Worm (Caenorhabditis elegans): ENCODE data around the gene R01H10.4.

- TF ChIP-seq pha-4 (tag; optimal IDR thresholded peaks at IDR 0.05) = no peak
- TF ChIP-seq ahr-1 (tag; optimal IDR thresholded peaks at IDR 0.05) = no peak
- TF ChIP-seq pqm-1 (tag; optimal IDR thresholded peaks at IDR 0.05) = no peak
- TF ChIP-seq tbx-2 (tag; optimal IDR thresholded peaks at IDR 0.05) = no peak
- TF ChIP-seq hlh-6 (tag; optimal IDR thresholded peaks at IDR 0.05) = no peak
- no peak for TF ChIP-seq F13H6.1 (tag; optimal IDR thresholded peaks at IDR 0.05)
- no peak for TF ChIP-seq C08G9.2 (tag; optimal IDR thresholded peaks at IDR 0.05)
- TF ChIP-seq dmd-4 (tag; optimal IDR thresholded peaks at IDR 0.05; ENCODE audit: borderline replicate concordance) = no peak
- no peak for TF ChIP-seq che-1 (tag; optimal IDR thresholded peaks at IDR 0.05)
- TF ChIP-seq hlh-13 (GFP tag; optimal IDR thresholded peaks at IDR 0.05) = no peak
Observed at ce11 chrIII:10271807-10272206, 17.2 kb downstream of the R01H10.4 start.
